Fruit fly (Drosophila melanogaster): Measurements from ENCODE around the gene CG32086.

CG32086 gene

dm6 chr3L:11596585-11597252, 12.9 kb upstream of the CG32086 start, which contains the start of gene CG7368 (continued):
- TF ChIP-seq Dll (GFP tag; IDR thresholded peaks at IDR 0.05; ENCODE audit: partially characterized antibody) (no peak), CG17802 (tag; optimal IDR thresholded peaks at IDR 0.05) (no peak), ase (GFP tag; IDR thresholded peaks at IDR 0.05) (no peak), sr (GFP tag; IDR thresholded peaks at IDR 0.05) (no peak), CG9817 (tag; optimal IDR thresholded peaks at IDR 0.05) (no peak), HHEX (GFP tag; optimal IDR thresholded peaks at IDR 0.05) (no peak), CG4730 (GFP tag; IDR thresholded peaks at IDR 0.05) (no peak), CG13424 (tag; optimal IDR thresholded peaks at IDR 0.05) (no peak), jumu (GFP tag; optimal IDR thresholded peaks at IDR 0.05) (no peak), CG13775 (GFP tag; optimal IDR thresholded peaks at IDR 0.05) (no peak), Doc2 (GFP tag; IDR thresholded peaks at IDR 0.05) (no peak), CG10267 (tag; optimal IDR thresholded peaks at IDR 0.05) (no peak), zen2 (GFP tag; IDR thresholded peaks at IDR 0.05; ENCODE audit: partially characterized antibody) (no peak), kay (GFP tag; optimal IDR thresholded peaks at IDR 0.05) (no peak), CG3065 (GFP tag; optimal IDR thresholded peaks at IDR 0.05) (no peak), insv (GFP tag; optimal IDR thresholded peaks at IDR 0.05) (no peak), dpn (GFP tag; optimal IDR thresholded peaks at IDR 0.05) (no peak), cg (GFP tag; optimal IDR thresholded peaks at IDR 0.05) (peak; percentile 30), ATbp (GFP tag; optimal IDR thresholded peaks at IDR 0.05) (no peak), Mes4 (GFP tag; optimal IDR thresholded peaks at IDR 0.05) (no peak), CG6254 (GFP tag; optimal IDR thresholded peaks at IDR 0.05) (no peak), CG10565 (GFP tag; optimal IDR thresholded peaks at IDR 0.05) (no peak), CG11723 (GFP tag; optimal IDR thresholded peaks at IDR 0.05) (no peak), bigmax (GFP tag; optimal IDR thresholded peaks at IDR 0.05) (no peak), CG8944 (GFP tag; optimal IDR thresholded peaks at IDR 0.05) (no peak), crol (GFP tag; IDR thresholded peaks at IDR 0.05) (peak; percentile 83)

- TF ChIP-seq Fer3 (tag; optimal IDR thresholded peaks at IDR 0.05) = no peak
- TF ChIP-seq Dad (GFP tag; optimal IDR thresholded peaks at IDR 0.05) = no peak
- no peak for TF ChIP-seq Vsx1 (GFP tag; optimal IDR thresholded peaks at IDR 0.05)
- TF ChIP-seq CG18262 (tag; optimal IDR thresholded peaks at IDR 0.05) = no peak
- TF ChIP-seq CG7372 (GFP tag; IDR thresholded peaks at IDR 0.05) = no peak
- no peak for TF ChIP-seq CG9817 (tag; optimal IDR thresholded peaks at IDR 0.05)
- TF ChIP-seq danr (GFP tag; IDR thresholded peaks at IDR 0.05) = no peak
- TF ChIP-seq phol (tag; optimal IDR thresholded peaks at IDR 0.05) = no peak
- no peak for TF ChIP-seq CG10959 (GFP tag; IDR thresholded peaks at IDR 0.05)
- no peak for TF ChIP-seq sc (optimal IDR thresholded peaks at IDR 0.05)
- no peak for TF ChIP-seq sc (GFP tag; optimal IDR thresholded peaks at IDR 0.05)
- no peak for TF ChIP-seq Med (GFP tag)
- no peak for TF ChIP-seq CG8924 (tag; optimal IDR thresholded peaks at IDR 0.05)
- no peak for TF ChIP-seq CG13424 (tag; optimal IDR thresholded peaks at IDR 0.05)
Observed at dm6 chr3L:11593778-11594177, 9.9 kb upstream of the CG32086 start.

dm6 chr3L:11591803-11592202, 7.9 kb upstream of the CG32086 start:
- peak; percentile 15 to 22 for TF ChIP-seq Trl (optimal IDR thresholded peaks at IDR 0.05)
- no peak for TF ChIP-seq Trl (GFP tag; optimal IDR thresholded peaks at IDR 0.05)
- TF ChIP-seq CG2202 (tag; optimal IDR thresholded peaks at IDR 0.05) = no peak
- TF ChIP-seq slbo (GFP tag; IDR thresholded peaks at IDR 0.05) = no peak
- TF ChIP-seq CG7839 (tag; optimal IDR thresholded peaks at IDR 0.05) = no peak
- no peak for TF ChIP-seq Hr78 (GFP tag; optimal IDR thresholded peaks at IDR 0.05)
- no peak for TF ChIP-seq CG12769 (tag; optimal IDR thresholded peaks at IDR 0.05)
